Fruit fly (Drosophila melanogaster) Kc167 (cell line): ENCODE measurements around the gene Herc4.

Experiments
- Myc ChIP-seq: fragments of >200 bp; optimal IDR thresholded peaks from 2 replicates; lab custom pipeline; 2017; ENCODE audit warnings: missing external identifiers
- Sin3A ChIP-seq: fragments of >200 bp; optimal IDR thresholded peaks from 2 replicates; lab custom pipeline; 2018; ENCODE audit warnings: missing external identifiers
- insv ChIP-seq: fragments of >200 bp; optimal IDR thresholded peaks from 3 replicates; lab custom pipeline; 2018; ENCODE audit warnings: missing external identifiers
- psq ChIP-seq: fragments of >200 bp; optimal IDR thresholded peaks from 2 replicates; lab custom pipeline; 2017; ENCODE audit warnings: missing external identifiers
- ttk ChIP-seq: sonication (Bioruptor generic); optimal IDR thresholded peaks from 2 replicates; lab custom pipeline; 2017; ENCODE audit warnings: missing external identifiers

- TF ChIP-seq psq, result no peak
- TF ChIP-seq Myc (lab: Kevin White, UChicago), result no peak
- no peak for TF ChIP-seq insv
- TF ChIP-seq ttk (lab: Kevin White, UChicago), result no peak
- no peak for TF ChIP-seq Sin3A (lab: Kevin White, UChicago)
These were observed 7.5 kb downstream of the Herc4 start for dm6 chr3L:1320931-1321556.
